Fruit fly (Drosophila melanogaster) Kc167 (cell line): ENCODE data around the gene PNPase.

Source experiments
- Sin3A ChIP-seq: fragments of >200 bp; optimal IDR thresholded peaks from 2 replicates; lab custom pipeline; 2018; ENCODE audit warnings: missing external identifiers
- h ChIP-seq: fragments of >200 bp; optimal IDR thresholded peaks from 3 replicates; lab custom pipeline; 2018; ENCODE audit warnings: missing external identifiers
- psq ChIP-seq: fragments of >200 bp; optimal IDR thresholded peaks from 2 replicates; lab custom pipeline; 2017; ENCODE audit warnings: missing external identifiers
- ttk ChIP-seq: sonication (Bioruptor generic); optimal IDR thresholded peaks from 2 replicates; lab custom pipeline; 2017; ENCODE audit warnings: missing external identifiers

DNA sequence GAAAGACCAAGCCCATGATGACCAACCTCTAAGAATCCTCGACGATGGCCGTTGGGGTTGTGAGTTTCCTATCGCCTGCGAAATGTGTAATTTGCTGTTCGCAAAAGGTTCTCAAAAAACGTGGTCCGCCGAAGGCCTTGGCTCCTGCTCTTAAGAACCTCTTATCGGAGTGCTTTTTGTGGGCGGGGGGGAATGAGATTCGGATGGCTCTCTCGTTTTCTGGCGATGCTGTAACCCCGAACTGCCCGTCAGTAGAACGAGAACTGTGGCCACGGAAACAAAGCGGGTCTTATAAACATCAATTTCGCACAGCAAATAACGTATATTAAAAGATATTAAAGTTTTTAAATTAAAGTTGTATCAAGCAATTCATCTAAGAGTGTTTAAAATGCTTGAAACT is 23.4 kb downstream of the PNPase start, which contains the start of gene CG1607:
- no peak for TF ChIP-seq ttk (lab: Kevin White, UChicago)
- no peak for TF ChIP-seq h (lab: Kevin White, UChicago)
- TF ChIP-seq psq (lab: Kevin White, UChicago), result no peak
- no peak for TF ChIP-seq Sin3A (lab: Kevin White, UChicago)
